Worm (Caenorhabditis elegans) whole organism, L1 larva: ENCODE data around the gene F49C12.7.
"Not testable (repeated sequence)": the region's sequence is repeated elsewhere in the genome, so short reads cannot be mapped to it uniquely, and the experiment has no call there.

Source experiments
- C04F5.9 ChIP-seq: sonication (generic microtip); optimal IDR thresholded peaks from 2 replicates; lab custom pipeline; 2016; ENCODE audit warnings: missing genetic modification characterization, missing compliant biosample characterization
- C16A3.4 ChIP-seq: fragments of 150-350 bp; optimal IDR thresholded peaks from 2 replicates; lab custom pipeline; 2014; ENCODE audit warnings: missing biosample characterization, missing genetic modification characterization
- F16B12.6 ChIP-seq: fragments of 150-350 bp; optimal IDR thresholded peaks from 2 replicates; lab custom pipeline; 2014; ENCODE audit warnings: missing biosample characterization, missing genetic modification characterization
- Y116A8C.19 ChIP-seq: sonication (generic microtip); optimal IDR thresholded peaks from 2 replicates; lab custom pipeline; 2016; ENCODE audit warnings: missing compliant biosample characterization, missing genetic modification characterization, borderline replicate concordance
- aha-1 ChIP-seq: fragments of 150-350 bp; optimal IDR thresholded peaks from 2 replicates; lab custom pipeline; 2014; ENCODE audit warnings: missing biosample characterization, missing genetic modification characterization
- alr-1 ChIP-seq: fragments of 200-800 bp; sonication (Bioruptor generic); optimal IDR thresholded peaks from 2 replicates; lab custom pipeline; 2018; ENCODE audit warnings: borderline replicate concordance, mild to moderate bottlenecking, missing genetic modification characterization, missing compliant biosample characterization
- blmp-1 ChIP-seq: fragments of 150-350 bp; optimal IDR thresholded peaks from 2 replicates; lab custom pipeline; 2014; ENCODE audit warnings: missing biosample characterization, missing genetic modification characterization
- ceh-90 ChIP-seq: sonication (generic microtip); optimal IDR thresholded peaks from 2 replicates; lab custom pipeline; 2016; ENCODE audit warnings: missing genetic modification characterization, missing compliant biosample characterization
- ces-1 ChIP-seq: fragments of 150-350 bp; optimal IDR thresholded peaks from 2 replicates; lab custom pipeline; 2014; ENCODE audit warnings: missing biosample characterization, missing genetic modification reagents, missing genetic modification characterization
- dsc-1 ChIP-seq: sonication (generic microtip); optimal IDR thresholded peaks from 2 replicates; lab custom pipeline; 2016; ENCODE audit warnings: mild to moderate bottlenecking, missing genetic modification characterization, missing compliant biosample characterization
- efl-1 ChIP-seq, 4 experiments: fragments of 150-350 bp; optimal IDR thresholded peaks in 3 of 4; peaks in 1 of 4; 1 replicate in 1 of 4; 2 replicates in 3 of 4; lab custom pipeline; 2014; ENCODE audit warnings: missing biosample characterization in 2 of 4, missing genetic modification characterization in 2 of 4, missing genetic modification reagents in 2 of 4
- egl-13 ChIP-seq: sonication (generic microtip); optimal IDR thresholded peaks from 2 replicates; lab custom pipeline; 2016; ENCODE audit warnings: missing genotype, missing genetic modification reagents, missing genetic modification characterization, missing compliant biosample characterization
- egl-27 ChIP-seq, 2 experiments: fragments of 150-350 bp in 1 of 2; sonication (generic microtip); optimal IDR thresholded peaks; 3 replicates each; lab custom pipeline; 2017 to 2018; ENCODE audit warnings: missing biosample characterization in 2 of 2, missing genetic modification characterization in 2 of 2, missing genetic modification reagents in 2 of 2
- elt-2 ChIP-seq: sonication (generic microtip); optimal IDR thresholded peaks from 2 replicates; lab custom pipeline; 2016; ENCODE audit warnings: missing genetic modification characterization, mild to moderate bottlenecking, inconsistent platforms, missing compliant biosample characterization, missing genetic modification reagents
- elt-3 ChIP-seq, 6 experiments: fragments of 150-350 bp in 1 of 6; sonication (generic microtip); optimal IDR thresholded peaks; 2 replicates each; lab custom pipeline; 2017 to 2018; ENCODE audit warnings: missing biosample characterization in 6 of 6, missing genetic modification characterization in 6 of 6, inconsistent platforms in 1 of 6
- ets-5 ChIP-seq: fragments of 200-800 bp; sonication (Bioruptor generic); IDR thresholded peaks from 2 replicates; pipeline ENCODE4 v1.3.6; 2022; ENCODE audit warnings: missing genetic modification characterization, missing compliant biosample characterization
- fkh-4 ChIP-seq: sonication (generic microtip); optimal IDR thresholded peaks from 2 replicates; lab custom pipeline; 2016; ENCODE audit warnings: missing compliant biosample characterization, missing genetic modification characterization, borderline replicate concordance
- fkh-8 ChIP-seq: sonication (generic microtip); optimal IDR thresholded peaks from 2 replicates; lab custom pipeline; 2016; ENCODE audit warnings: mild to moderate bottlenecking, missing genetic modification characterization, missing compliant biosample characterization
- fos-1 ChIP-seq: fragments of 150-350 bp; optimal IDR thresholded peaks from 2 replicates; lab custom pipeline; 2014; ENCODE audit warnings: missing biosample characterization, missing genetic modification characterization
- hpl-2 ChIP-seq: fragments of 150-350 bp; optimal IDR thresholded peaks from 2 replicates; lab custom pipeline; 2014; ENCODE audit warnings: missing biosample characterization, missing genetic modification reagents, missing genetic modification characterization
- lin-35 ChIP-seq, 2 experiments: fragments of 150-350 bp; optimal IDR thresholded peaks; 2 replicates each; lab custom pipeline; 2014; ENCODE audit warnings: missing biosample characterization in 2 of 2, missing genetic modification characterization in 2 of 2, missing genetic modification reagents in 2 of 2
- lsy-2 ChIP-seq, 2 experiments: fragments of 150-350 bp; optimal IDR thresholded peaks; 2 replicates each; lab custom pipeline; 2014; ENCODE audit warnings: missing biosample characterization in 2 of 2, missing genetic modification characterization in 2 of 2
- mef-2 ChIP-seq: fragments of 150-350 bp; optimal IDR thresholded peaks from 2 replicates; lab custom pipeline; 2014; ENCODE audit warnings: missing biosample characterization, missing genetic modification characterization
- nhr-28 ChIP-seq: fragments of 150-350 bp; optimal IDR thresholded peaks from 2 replicates; lab custom pipeline; 2014; ENCODE audit warnings: missing biosample characterization, missing genetic modification characterization
- nhr-47 ChIP-seq: sonication (generic microtip); optimal IDR thresholded peaks from 2 replicates; lab custom pipeline; 2016; ENCODE audit warnings: mild to moderate bottlenecking, missing genetic modification characterization, moderate library complexity, missing compliant biosample characterization
- nhr-71 ChIP-seq: sonication (generic microtip); optimal IDR thresholded peaks from 2 replicates; lab custom pipeline; 2016; ENCODE audit warnings: mild to moderate bottlenecking, missing genetic modification characterization, moderate library complexity, missing compliant biosample characterization
- nhr-76 ChIP-seq: sonication (generic microtip); optimal IDR thresholded peaks from 2 replicates; lab custom pipeline; 2017; ENCODE audit warnings: missing biosample characterization, missing genetic modification characterization
- nhr-90 ChIP-seq: sonication (generic microtip); optimal IDR thresholded peaks from 2 replicates; lab custom pipeline; 2016; ENCODE audit warnings: mild to moderate bottlenecking, missing genetic modification characterization, missing compliant biosample characterization; ENCODE audit not compliant: poor library complexity
- snu-23 ChIP-seq: sonication (generic microtip); optimal IDR thresholded peaks from 2 replicates; lab custom pipeline; 2016; ENCODE audit warnings: missing genetic modification characterization, missing compliant biosample characterization
- swsn-7 ChIP-seq: sonication (generic microtip); optimal IDR thresholded peaks from 2 replicates; lab custom pipeline; 2016; ENCODE audit warnings: missing genetic modification characterization, missing compliant biosample characterization
- tlp-1 ChIP-seq: fragments of 150-350 bp; optimal IDR thresholded peaks from 2 replicates; lab custom pipeline; 2014; ENCODE audit warnings: missing biosample characterization, missing genetic modification characterization
- unc-30 ChIP-seq: sonication (generic microtip); optimal IDR thresholded peaks from 2 replicates; lab custom pipeline; 2017; ENCODE audit warnings: missing biosample characterization, missing genetic modification characterization
- unc-62 ChIP-seq: fragments of 150-350 bp; optimal IDR thresholded peaks from 2 replicates; lab custom pipeline; 2014; ENCODE audit warnings: missing biosample characterization, missing genetic modification reagents, missing genetic modification characterization
- unc-98 ChIP-seq: fragments of 200-800 bp; sonication (Bioruptor generic); IDR thresholded peaks from 2 replicates; pipeline ENCODE4 v1.3.6; 2022; ENCODE audit warnings: missing genetic modification characterization, missing compliant biosample characterization
- xbp-1 ChIP-seq: sonication (generic microtip); optimal IDR thresholded peaks from 2 replicates; lab custom pipeline; 2016; ENCODE audit warnings: missing genetic modification characterization, missing compliant biosample characterization
- zag-1 ChIP-seq: fragments of 150-350 bp; optimal IDR thresholded peaks from 2 replicates; lab custom pipeline; 2014; ENCODE audit warnings: missing biosample characterization, missing genetic modification characterization
- ztf-11 ChIP-seq, 2 experiments: sonication (generic microtip); optimal IDR thresholded peaks; 2 replicates each; lab custom pipeline; 2016 to 2017; ENCODE audit warnings: missing genetic modification characterization in 2 of 2, missing biosample characterization in 1 of 2, missing compliant biosample characterization in 1 of 2

Gene F49C12.7

ce11 chrIV:9286305-9286704 lies 26.4 kb downstream of the F49C12.7 start, which contains the start of gene nhr-267:
nhr-267 (minus strand) TSS chrIV:9286405.
- TF ChIP-seq C16A3.4; xbp-1; fos-1 (tag; lab: Kevin White, UChicago): not testable (repeated sequence)

ce11 chrIV:9274008-9274529 lies 38.7 kb downstream of the F49C12.7 start, which contains the start of gene nmy-3:
nmy-3 (plus strand) TSS chrIV:9274479.
- TF ChIP-seq ces-1 (no peak), unc-30 (no peak), dsc-1 (tag; lab: Kevin White, UChicago) (no peak), snu-23 (no peak), elt-3 (tag; optimal IDR thresholded peaks at IDR 0.05; lab: Kevin White, UChicago) (no peak), blmp-1 (tag; lab: Kevin White, UChicago) (no peak)

ce11 chrIV:9269796-9270195 lies 42.9 kb downstream of the F49C12.7 start, which contains the start of gene flh-3:
flh-3 (plus strand) TSS chrIV:9270096.
- no peak for TF ChIP-seq zag-1
- TF ChIP-seq swsn-7 (tag; lab: Kevin White, UChicago) = no peak
- TF ChIP-seq F16B12.6 (tag; lab: Kevin White, UChicago) = no peak
- TF ChIP-seq mef-2 (tag; lab: Kevin White, UChicago) = no peak
- TF ChIP-seq C04F5.9 (tag; lab: Kevin White, UChicago) = no peak
- TF ChIP-seq nhr-76 (tag; lab: Kevin White, UChicago) = no peak
- TF ChIP-seq Y116A8C.19 = no peak

ce11 chrIV:9268916-9269315 lies 43.8 kb downstream of the F49C12.7 start:
- TF ChIP-seq ztf-11 (tag; optimal IDR thresholded peaks at IDR 0.05; lab: Kevin White, UChicago) (peak in 1 of 2 experiments; percentile 28), unc-98 (GFP tag; lab: Robert Waterston, UW) (no peak), efl-1 (optimal IDR thresholded peaks at IDR 0.05; lab: Kevin White, UChicago) (no peak), efl-1 (GFP tag; optimal IDR thresholded peaks at IDR 0.05 in 1 of 2; lab: Kevin White, UChicago) (peak in 1 of 2 experiments; percentile 11), fkh-8 (tag; lab: Kevin White, UChicago) (no peak)

- TF ChIP-seq blmp-1 (tag; lab: Kevin White, UChicago) = peak; percentile 56
- no peak for TF ChIP-seq egl-27 (tag; optimal IDR thresholded peaks at IDR 0.05; lab: Kevin White, UChicago)
These were observed 45.1 kb downstream of the F49C12.7 start for ce11 chrIV:9267581-9267980.

ce11 chrIV:9266464-9266863 lies 46.3 kb downstream of the F49C12.7 start, which contains the start of gene Y11D7A.19:
Y11D7A.19 (minus strand) TSS chrIV:9266564.
- no peak for TF ChIP-seq fkh-4 (tag; lab: Kevin White, UChicago)
- TF ChIP-seq unc-62 (GFP tag; lab: Kevin White, UChicago) = no peak
- no peak for TF ChIP-seq hpl-2 (GFP tag; lab: Kevin White, UChicago)
- TF ChIP-seq aha-1 (tag; lab: Kevin White, UChicago) = no peak
- TF ChIP-seq nhr-90 = no peak
- TF ChIP-seq F16B12.6 (tag; lab: Kevin White, UChicago) = no peak
- TF ChIP-seq nhr-28 = no peak
- TF ChIP-seq alr-1 (tag; lab: Kevin White, UChicago) = no peak

ce11 chrIV:9264513-9264912 lies 48.2 kb downstream of the F49C12.7 start:
- TF ChIP-seq nhr-71 = no peak
- no peak for TF ChIP-seq ceh-90
- no peak for TF ChIP-seq ets-5 (GFP tag; lab: Robert Waterston, UW)
- no peak for TF ChIP-seq lsy-2 (tag; optimal IDR thresholded peaks at IDR 0.05; lab: Kevin White, UChicago)
- TF ChIP-seq lin-35 (GFP tag; optimal IDR thresholded peaks at IDR 0.05; lab: Kevin White, UChicago) = no peak
- no peak for TF ChIP-seq tlp-1 (tag; lab: Kevin White, UChicago)
- no peak for TF ChIP-seq nhr-47 (tag; lab: Kevin White, UChicago)
- no peak for TF ChIP-seq elt-2 (tag; lab: Kevin White, UChicago)
- TF ChIP-seq egl-13 (tag; lab: Kevin White, UChicago) = no peak
- no peak for TF ChIP-seq Y116A8C.19
- no peak for TF ChIP-seq unc-30
